Fruit fly (Drosophila melanogaster) whole organism: Measurements from ENCODE around the gene HLH4C.

ENCODE experiments used
- Dll ChIP-seq: fragments of >200 bp; optimal IDR thresholded peaks from 2 replicates; lab custom pipeline; 2017
- pan ChIP-seq: fragments of >200 bp; optimal IDR thresholded peaks from 2 replicates; lab custom pipeline; 2017
- psq ChIP-seq: fragments of >200 bp; optimal IDR thresholded peaks from 2 replicates; lab custom pipeline; 2017

DNA sequence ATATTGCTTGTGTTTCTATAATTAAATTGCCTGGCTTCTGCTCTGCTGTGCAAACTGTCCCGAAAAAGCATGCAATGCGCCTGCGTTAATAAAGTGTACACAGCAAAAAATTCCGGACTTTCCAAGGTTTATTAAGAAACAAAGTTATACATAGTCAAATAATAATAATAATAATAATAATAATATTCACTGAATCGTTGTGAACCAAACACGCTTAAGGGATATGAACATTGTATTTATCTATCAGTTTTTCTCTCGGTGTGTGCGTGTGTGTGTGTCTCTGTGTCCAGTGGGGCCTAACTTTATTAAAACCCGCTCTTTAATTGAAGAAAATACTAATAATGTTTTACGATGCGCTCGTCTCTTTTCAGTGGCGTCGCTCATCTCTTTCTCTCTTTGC lies 44.0 kb upstream of the HLH4C start:
- TF ChIP-seq pan (lab: Kevin White, UChicago) (no peak), psq (lab: Kevin White, UChicago) (no peak), Dll (lab: Kevin White, UChicago) (no peak)
